Fruit fly (Drosophila melanogaster) Kc167 (cell line): ENCODE data around the gene fy.

ENCODE experiments used
- Myc ChIP-seq: fragments of >200 bp; optimal IDR thresholded peaks from 2 replicates; lab custom pipeline; 2017; ENCODE audit warnings: missing external identifiers
- Sin3A ChIP-seq: fragments of >200 bp; optimal IDR thresholded peaks from 2 replicates; lab custom pipeline; 2018; ENCODE audit warnings: missing external identifiers
- h ChIP-seq: fragments of >200 bp; optimal IDR thresholded peaks from 3 replicates; lab custom pipeline; 2018; ENCODE audit warnings: missing external identifiers
- insv ChIP-seq: fragments of >200 bp; optimal IDR thresholded peaks from 3 replicates; lab custom pipeline; 2018; ENCODE audit warnings: missing external identifiers
- psq ChIP-seq: fragments of >200 bp; optimal IDR thresholded peaks from 2 replicates; lab custom pipeline; 2017; ENCODE audit warnings: missing external identifiers
- ttk ChIP-seq: sonication (Bioruptor generic); optimal IDR thresholded peaks from 2 replicates; lab custom pipeline; 2017; ENCODE audit warnings: missing external identifiers

DNA sequence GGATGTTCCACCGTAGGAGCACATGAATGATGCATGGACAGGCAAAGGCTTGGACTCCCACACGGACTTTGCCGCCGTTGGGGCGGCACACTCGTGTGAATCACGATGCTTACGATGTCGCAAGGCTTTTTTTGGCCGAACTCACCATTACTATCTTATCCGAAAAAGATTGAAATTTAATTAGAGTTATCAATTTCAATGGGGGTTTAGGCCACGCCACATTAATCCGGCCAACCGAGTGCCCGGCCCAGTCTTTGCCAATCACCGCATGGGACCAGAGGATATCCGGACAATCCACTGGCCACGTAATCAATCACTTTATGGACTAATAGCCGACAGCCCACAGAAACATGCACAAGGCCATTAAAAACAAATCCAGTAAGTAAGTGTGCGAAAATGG lies 30.8 kb downstream of the fy start:
- no peak for TF ChIP-seq Sin3A (lab: Kevin White, UChicago)
- no peak for TF ChIP-seq h (lab: Kevin White, UChicago)
- TF ChIP-seq insv (lab: Kevin White, UChicago), result no peak
- no peak for TF ChIP-seq psq
- no peak for TF ChIP-seq Myc (lab: Kevin White, UChicago)
- TF ChIP-seq ttk (lab: Kevin White, UChicago), result no peak
